Worm (Caenorhabditis elegans) whole organism, L4 larva: ENCODE measurements around the gene srd-58.

Source experiments
- ama-1 ChIP-seq: fragments of 150-350 bp; optimal IDR thresholded peaks from 2 replicates; lab custom pipeline; 2014; ENCODE audit warnings: inconsistent platforms, mixed read lengths
- ces-1 ChIP-seq: fragments of 150-350 bp; sonication (generic microtip); optimal IDR thresholded peaks from 4 replicates; lab custom pipeline; 2014; ENCODE audit warnings: missing biosample characterization, missing genetic modification reagents, missing genetic modification characterization
- dpl-1 ChIP-seq: fragments of 150-350 bp; optimal IDR thresholded peaks from 2 replicates; lab custom pipeline; 2014; ENCODE audit warnings: missing biosample characterization, missing genetic modification reagents, missing genetic modification characterization
- lin-15B ChIP-seq: fragments of 150-350 bp; sonication (generic microtip); optimal IDR thresholded peaks from 3 replicates; lab custom pipeline; 2014; ENCODE audit warnings: missing biosample characterization, missing genetic modification characterization
- mep-1 ChIP-seq: fragments of 150-350 bp; sonication (generic microtip); optimal IDR thresholded peaks from 3 replicates; lab custom pipeline; 2014; ENCODE audit warnings: missing biosample characterization, missing genetic modification characterization
- nhr-237 ChIP-seq: sonication (generic microtip); optimal IDR thresholded peaks from 2 replicates; lab custom pipeline; 2017; ENCODE audit warnings: missing biosample characterization, missing genetic modification characterization
- nhr-76 ChIP-seq: fragments of 150-350 bp; optimal IDR thresholded peaks from 2 replicates; lab custom pipeline; 2014; ENCODE audit warnings: missing biosample characterization, missing genetic modification characterization
- pha-4 ChIP-seq, 2 experiments: fragments of 150-350 bp in 1 of 2; fragments of 200-800 bp in 1 of 2; sonication (Bioruptor generic) in 1 of 2; IDR thresholded peaks in 1 of 2; optimal IDR thresholded peaks in 1 of 2; 2 replicates each; pipeline versions ENCODE4 v1.3.6 to Lab custom; 2014 to 2022; ENCODE audit warnings: missing genetic modification characterization in 2 of 2, missing genetic modification reagents in 2 of 2, missing biosample characterization in 1 of 2, missing compliant biosample characterization in 1 of 2
- snpc-4 ChIP-seq: fragments of 150-350 bp; optimal IDR thresholded peaks from 2 replicates; lab custom pipeline; 2014; ENCODE audit warnings: missing biosample characterization, missing genetic modification characterization
- unc-39 ChIP-seq: sonication (generic microtip); optimal IDR thresholded peaks from 2 replicates; lab custom pipeline; 2017; ENCODE audit warnings: missing biosample characterization, missing genetic modification characterization

DNA sequence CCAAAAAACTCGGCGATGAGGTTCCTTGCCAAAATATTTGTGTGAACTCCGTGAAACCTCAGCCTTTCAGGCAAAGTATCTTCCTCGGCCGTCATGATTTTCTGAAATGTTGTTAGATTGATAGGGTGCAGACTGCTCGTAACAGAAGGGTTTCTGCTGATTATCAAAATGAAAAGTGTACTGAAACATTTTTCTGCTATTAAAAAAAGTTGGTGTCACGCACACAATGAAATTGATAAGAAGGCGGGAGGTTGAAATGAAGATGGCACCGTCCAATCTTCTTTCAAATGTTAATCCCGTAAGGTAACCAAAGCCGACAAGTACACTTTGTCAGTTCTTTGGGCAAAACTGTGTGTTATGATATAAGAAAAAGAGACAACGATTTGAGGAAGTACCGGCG lies 32.1 kb upstream of the srd-58 start:
- TF ChIP-seq snpc-4 (tag; lab: Kevin White, UChicago) (no peak), pha-4 (GFP tag; IDR thresholded peaks at IDR 0.05; lab: Robert Waterston, UW) (no peak), pha-4 (tag; optimal IDR thresholded peaks at IDR 0.05; lab: Kevin White, UChicago) (no peak), ama-1 (lab: Kevin White, UChicago) (no peak), dpl-1 (no peak), nhr-237 (tag; lab: Kevin White, UChicago) (no peak), lin-15B (tag; lab: Kevin White, UChicago) (no peak), unc-39 (tag; lab: Kevin White, UChicago) (no peak), ces-1 (GFP tag; lab: Kevin White, UChicago) (no peak), nhr-76 (no peak), mep-1 (tag; lab: Kevin White, UChicago) (no peak)
